Fruit fly (Drosophila melanogaster): ENCODE data around the gene Upf2.

The Upf2 gene

DNA sequence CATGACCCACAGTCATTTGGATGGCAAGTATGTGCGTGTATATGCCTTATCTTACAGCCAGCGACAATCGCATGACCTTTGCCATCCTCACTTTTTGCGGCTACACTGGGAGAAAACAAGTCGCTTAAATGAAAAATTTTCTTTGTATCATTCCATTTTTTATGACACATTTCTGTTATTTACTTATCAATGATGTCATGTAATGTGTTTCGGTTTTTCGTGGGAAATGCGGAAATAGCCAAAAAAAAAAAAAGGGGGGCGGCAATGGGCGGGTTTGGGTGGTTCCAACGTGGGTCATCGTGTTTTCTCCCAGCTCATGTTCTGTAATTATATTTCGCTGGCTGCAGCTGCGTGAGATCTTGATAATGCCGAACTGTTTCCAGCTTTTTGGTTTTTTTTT, 4.9 kb upstream of the Upf2 start:
- TF ChIP-seq psq (optimal IDR thresholded peaks at IDR 0.05) (no peak), Myc (optimal IDR thresholded peaks at IDR 0.05) (no peak), Sin3A (optimal IDR thresholded peaks at IDR 0.05) (no peak), ttk (optimal IDR thresholded peaks at IDR 0.05) (no peak), insv (optimal IDR thresholded peaks at IDR 0.05) (no peak), h (optimal IDR thresholded peaks at IDR 0.05) (no peak)

DNA sequence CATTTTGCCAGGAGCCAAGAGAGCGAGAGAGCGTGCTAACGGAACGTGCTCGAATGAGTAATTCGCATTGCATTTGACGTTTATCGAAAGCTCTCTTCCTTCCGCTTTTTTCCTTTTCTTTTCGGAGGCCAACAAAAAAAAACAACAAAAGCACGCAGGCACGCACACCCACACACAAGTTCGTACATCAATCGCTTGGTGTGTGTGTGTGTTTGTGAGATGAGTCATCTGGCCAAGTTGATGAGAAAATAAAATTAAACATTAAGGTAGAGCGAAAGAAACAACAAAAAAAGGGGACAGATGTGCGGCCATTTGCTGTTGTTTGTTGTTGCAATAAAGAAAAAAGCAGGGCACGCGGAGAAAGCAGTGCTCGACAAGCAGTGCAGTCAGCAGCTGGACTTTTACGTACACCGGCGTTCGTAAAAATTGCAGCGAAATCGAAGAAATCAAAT, 12.0 kb downstream of the Upf2 start:
- TF ChIP-seq Myc (optimal IDR thresholded peaks at IDR 0.05), result no peak
- TF ChIP-seq ttk (optimal IDR thresholded peaks at IDR 0.05), result no peak
- TF ChIP-seq Sin3A (optimal IDR thresholded peaks at IDR 0.05), result no peak
- TF ChIP-seq psq (optimal IDR thresholded peaks at IDR 0.05), result no peak
- TF ChIP-seq h (optimal IDR thresholded peaks at IDR 0.05), result no peak
- no peak for TF ChIP-seq insv (optimal IDR thresholded peaks at IDR 0.05)

DNA sequence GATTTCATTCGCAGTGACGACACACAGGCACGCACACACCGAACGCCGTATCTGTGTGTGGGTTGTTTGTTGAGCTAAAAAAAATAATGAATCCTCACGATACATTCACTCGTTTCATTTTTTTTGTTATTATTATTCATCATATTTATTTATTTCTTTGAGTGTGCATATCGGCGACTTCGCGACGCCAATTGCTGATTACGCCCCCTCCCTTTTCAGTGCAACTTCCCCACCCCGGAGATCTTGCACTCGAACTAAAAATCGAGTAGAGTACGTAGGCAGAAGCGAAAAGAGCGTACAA, 13.1 kb downstream of the Upf2 start:
- no peak for TF ChIP-seq psq (optimal IDR thresholded peaks at IDR 0.05)
- no peak for TF ChIP-seq h (optimal IDR thresholded peaks at IDR 0.05)
- no peak for TF ChIP-seq insv (optimal IDR thresholded peaks at IDR 0.05)

DNA sequence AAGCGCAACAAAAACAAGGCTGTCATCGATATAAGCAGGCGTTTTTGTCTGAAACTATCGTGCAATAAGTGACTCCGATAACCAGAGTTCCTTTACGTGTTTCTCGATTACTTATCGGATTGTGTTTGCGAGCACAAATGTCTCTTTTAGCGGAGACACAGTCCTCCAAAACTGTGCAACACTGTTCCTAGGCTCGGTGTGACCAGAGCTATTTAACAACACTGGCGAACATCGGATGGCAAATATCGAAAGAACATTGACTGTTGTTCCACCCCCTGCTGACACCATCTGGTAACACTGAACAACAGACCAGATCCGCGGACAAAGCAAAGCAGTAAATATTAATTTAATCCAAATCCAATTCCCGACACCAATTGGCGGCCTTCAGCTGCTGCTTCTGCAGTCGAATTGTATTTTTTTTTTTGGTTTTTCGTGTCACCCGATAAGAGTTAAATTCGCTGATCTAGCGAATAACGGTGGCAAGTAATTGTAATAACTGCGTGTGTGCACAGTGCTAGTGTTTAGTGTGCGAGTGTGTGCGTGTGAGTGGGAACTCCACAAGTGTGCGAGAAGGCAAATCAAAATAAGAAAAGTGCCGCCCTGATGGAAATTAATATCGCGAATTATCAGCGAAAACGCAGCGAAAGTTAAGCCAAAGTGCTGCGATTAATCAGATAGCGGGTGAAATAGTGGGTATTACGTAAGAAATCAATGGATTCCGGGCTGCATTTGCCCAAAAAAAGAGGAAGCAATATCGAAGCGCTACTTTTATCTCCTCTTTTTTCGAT, 13.7 kb downstream of the Upf2 start, which contains the start of gene mys:
mys (plus strand) TSS at position 254 of the 788 bp plus-strand sequence.
- no peak for TF ChIP-seq Sin3A (optimal IDR thresholded peaks at IDR 0.05)
- TF ChIP-seq Myc (optimal IDR thresholded peaks at IDR 0.05), result no peak

DNA sequence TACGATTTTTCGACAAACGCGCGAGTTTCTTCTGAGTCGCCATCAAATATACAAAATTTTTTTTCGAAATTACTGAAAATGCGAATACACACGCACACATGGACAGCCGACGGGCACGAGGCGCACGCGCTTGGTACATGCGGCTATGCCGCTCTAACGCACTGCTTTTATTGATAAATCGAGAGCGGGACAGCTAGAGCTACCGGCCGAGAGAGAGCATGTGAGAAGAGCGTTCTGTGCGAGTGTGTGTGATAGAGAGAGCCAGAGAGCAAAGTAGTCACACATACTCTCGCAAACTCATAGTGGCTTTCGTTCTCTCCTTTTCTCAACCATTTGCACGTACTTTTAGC, 14.4 kb downstream of the Upf2 start:
- TF ChIP-seq Sin3A (optimal IDR thresholded peaks at IDR 0.05), result no peak
- no peak for TF ChIP-seq Myc (optimal IDR thresholded peaks at IDR 0.05)
- no peak for TF ChIP-seq h (optimal IDR thresholded peaks at IDR 0.05)
- no peak for TF ChIP-seq insv (optimal IDR thresholded peaks at IDR 0.05)
- no peak for TF ChIP-seq psq (optimal IDR thresholded peaks at IDR 0.05)
- no peak for TF ChIP-seq ttk (optimal IDR thresholded peaks at IDR 0.05)

DNA sequence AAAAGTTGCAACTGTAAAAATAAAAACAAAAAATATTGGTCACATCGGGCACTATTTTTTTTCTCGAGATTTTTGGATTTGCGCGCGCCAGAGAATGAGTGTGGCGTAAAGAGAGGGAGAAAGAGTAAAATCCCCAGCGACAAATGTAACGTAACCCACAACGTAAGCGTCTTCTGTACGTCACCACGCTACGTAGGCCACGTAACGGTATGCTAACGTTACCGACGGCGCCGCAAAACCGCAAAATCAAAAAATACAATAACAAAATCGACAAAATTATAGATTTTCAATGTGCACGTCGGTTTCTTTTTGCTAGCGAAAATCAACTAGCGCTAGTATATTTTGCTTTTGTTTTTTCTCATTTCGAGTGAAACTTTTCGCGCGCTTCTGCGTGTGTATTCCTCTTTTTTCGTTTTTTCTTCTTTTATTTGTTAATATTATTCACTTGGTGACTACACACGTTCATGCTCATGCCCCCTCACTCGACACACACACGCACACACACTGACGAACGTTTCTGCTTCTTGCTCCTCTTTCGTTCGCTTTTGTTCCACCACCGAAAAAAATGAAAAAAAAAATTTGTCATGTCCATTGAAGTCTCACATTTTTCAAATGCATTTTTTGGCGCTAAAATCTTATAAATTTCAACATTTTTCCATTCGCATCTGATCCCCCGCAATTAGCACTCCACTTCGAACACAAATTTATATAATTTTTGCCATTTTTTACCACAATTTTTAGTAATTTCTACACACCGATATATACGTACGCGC, 14.9 kb downstream of the Upf2 start:
- TF ChIP-seq insv (optimal IDR thresholded peaks at IDR 0.05), result no peak
- TF ChIP-seq Myc (optimal IDR thresholded peaks at IDR 0.05), result no peak
- no peak for TF ChIP-seq Sin3A (optimal IDR thresholded peaks at IDR 0.05)
- TF ChIP-seq ttk (optimal IDR thresholded peaks at IDR 0.05), result no peak
- no peak for TF ChIP-seq psq (optimal IDR thresholded peaks at IDR 0.05)
- TF ChIP-seq h (optimal IDR thresholded peaks at IDR 0.05), result no peak

DNA sequence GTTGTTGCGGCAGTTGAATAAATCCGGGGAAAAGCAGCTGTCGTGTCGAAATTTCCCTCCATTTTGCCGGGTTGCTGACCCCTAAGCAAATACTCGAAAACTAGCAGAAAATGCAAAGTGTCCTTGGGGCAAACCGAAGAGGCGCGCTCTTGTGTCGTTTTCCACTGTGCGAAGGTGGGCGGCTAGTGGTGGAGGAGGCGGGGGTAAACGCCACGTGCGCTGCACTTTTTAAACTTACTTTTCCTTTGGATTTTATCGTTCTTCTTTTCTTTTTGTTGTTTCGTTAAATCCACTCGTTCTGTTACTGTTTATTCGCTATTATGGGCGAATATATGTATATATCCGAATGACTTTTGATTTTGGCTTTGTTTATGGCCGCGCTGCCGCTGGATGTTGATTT, 15.6 kb downstream of the Upf2 start:
- TF ChIP-seq Sin3A (optimal IDR thresholded peaks at IDR 0.05), result no peak
- TF ChIP-seq ttk (optimal IDR thresholded peaks at IDR 0.05), result peak; percentile 51

DNA sequence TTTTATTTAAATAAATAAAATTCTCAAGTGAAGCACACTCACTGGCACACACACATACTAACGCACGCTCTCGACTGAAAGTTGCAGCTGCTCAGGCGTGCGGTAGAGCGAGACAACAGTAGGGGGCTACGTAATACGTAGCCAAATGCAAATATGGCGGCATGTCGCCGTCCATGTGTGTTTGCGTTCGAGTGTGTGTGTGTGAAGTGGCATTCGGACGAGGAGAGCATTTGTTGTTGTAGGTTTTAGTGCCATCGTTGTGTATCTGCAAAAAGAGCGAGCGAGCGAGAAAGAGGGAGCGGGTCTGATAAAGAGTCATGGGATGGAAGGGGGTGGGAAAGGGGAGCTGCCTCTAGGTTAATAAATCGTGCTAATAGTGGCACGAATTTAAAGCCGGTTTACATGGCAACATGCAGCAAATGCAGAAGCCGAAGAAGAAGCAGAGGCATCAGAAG, 16.8 kb downstream of the Upf2 start:
- no peak for TF ChIP-seq Myc (optimal IDR thresholded peaks at IDR 0.05)
- no peak for TF ChIP-seq insv (optimal IDR thresholded peaks at IDR 0.05)
- no peak for TF ChIP-seq psq (optimal IDR thresholded peaks at IDR 0.05)
- TF ChIP-seq Sin3A (optimal IDR thresholded peaks at IDR 0.05), result no peak
- TF ChIP-seq ttk (optimal IDR thresholded peaks at IDR 0.05), result no peak
- no peak for TF ChIP-seq h (optimal IDR thresholded peaks at IDR 0.05)

DNA sequence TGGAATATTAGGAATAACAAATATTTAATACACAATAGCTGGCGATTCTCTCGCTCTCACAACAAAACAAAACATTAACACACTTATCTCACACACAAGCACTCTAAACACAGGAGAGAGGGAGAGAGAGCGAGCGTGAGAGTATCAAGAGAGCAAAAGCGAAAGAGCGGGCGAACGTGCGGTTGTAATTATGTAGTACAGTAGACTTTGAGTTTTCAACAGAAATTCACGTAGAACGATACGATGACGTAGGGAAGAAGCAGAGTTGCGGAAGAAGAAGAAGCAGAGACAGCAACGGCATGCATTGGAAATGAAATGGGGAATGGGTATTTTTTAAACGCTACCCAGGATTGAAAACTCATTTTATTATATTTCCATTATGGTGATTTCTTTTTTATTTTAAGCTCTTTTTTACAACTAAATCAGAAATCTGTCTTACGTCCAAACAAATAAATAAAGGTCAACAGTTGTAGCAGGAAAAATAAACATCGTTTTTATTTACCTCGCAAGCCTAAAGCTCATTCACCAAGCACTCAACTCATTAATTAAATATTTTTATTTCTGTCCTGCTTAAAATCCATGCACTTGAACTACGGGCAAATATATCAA, 17.3 kb downstream of the Upf2 start:
- TF ChIP-seq h (optimal IDR thresholded peaks at IDR 0.05) (no peak), Myc (optimal IDR thresholded peaks at IDR 0.05) (no peak), psq (optimal IDR thresholded peaks at IDR 0.05) (no peak), Sin3A (optimal IDR thresholded peaks at IDR 0.05) (no peak), ttk (optimal IDR thresholded peaks at IDR 0.05) (no peak), insv (optimal IDR thresholded peaks at IDR 0.05) (no peak)

DNA sequence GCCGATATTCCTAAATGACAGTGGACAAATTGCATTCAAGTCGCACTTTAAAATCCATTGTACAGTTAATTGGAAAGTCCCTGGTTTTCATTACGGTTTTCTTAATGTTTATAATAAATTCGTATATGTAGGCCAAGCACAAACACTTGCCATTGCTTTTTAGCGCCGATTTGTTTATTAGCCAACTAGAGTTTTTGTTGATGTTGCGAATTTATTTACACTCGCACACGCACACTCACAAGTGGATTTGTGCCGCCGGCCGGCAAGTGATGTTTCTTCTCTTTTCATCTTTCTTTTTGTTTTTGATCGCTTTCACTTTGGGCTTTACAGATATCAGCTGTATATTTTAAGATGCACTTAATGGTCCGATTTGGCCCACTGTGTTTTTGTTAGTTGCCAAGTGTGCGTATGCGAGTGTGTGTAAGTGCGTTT, 18.0 kb downstream of the Upf2 start:
- TF ChIP-seq insv (optimal IDR thresholded peaks at IDR 0.05) (no peak), Sin3A (optimal IDR thresholded peaks at IDR 0.05) (no peak), h (optimal IDR thresholded peaks at IDR 0.05) (no peak), psq (optimal IDR thresholded peaks at IDR 0.05) (no peak), Myc (optimal IDR thresholded peaks at IDR 0.05) (no peak), ttk (optimal IDR thresholded peaks at IDR 0.05) (no peak)

DNA sequence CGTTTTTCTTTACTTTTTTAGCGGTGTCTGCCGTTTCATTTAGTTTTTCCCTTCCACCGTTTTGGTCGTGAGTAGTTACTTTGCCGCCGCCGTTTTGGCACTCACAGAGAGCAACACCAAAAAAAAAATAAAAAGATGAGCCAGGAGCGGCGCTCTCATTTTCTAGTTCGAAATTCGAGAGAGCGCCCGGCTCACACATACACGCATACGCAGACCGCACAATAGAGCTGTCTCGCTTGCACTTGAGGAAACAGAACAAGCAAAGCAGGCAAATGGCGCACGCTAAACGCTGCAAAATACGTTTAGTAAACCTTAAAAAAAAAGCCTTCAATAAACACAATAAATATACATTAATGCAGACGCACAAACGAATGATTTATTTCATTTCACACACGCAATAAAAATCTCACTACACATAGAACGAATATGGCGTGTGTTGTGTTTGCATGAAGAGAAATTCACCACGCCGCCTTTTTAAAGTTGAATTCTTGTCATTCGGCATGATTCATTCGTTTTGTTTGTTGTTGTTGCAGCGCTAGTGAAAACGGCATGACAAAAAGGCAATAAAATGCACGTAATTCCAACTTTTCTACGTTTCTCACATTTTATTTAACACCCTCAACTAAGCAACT, 18.6 kb downstream of the Upf2 start:
- TF ChIP-seq Sin3A (optimal IDR thresholded peaks at IDR 0.05), result no peak
- TF ChIP-seq Myc (optimal IDR thresholded peaks at IDR 0.05), result no peak
- no peak for TF ChIP-seq h (optimal IDR thresholded peaks at IDR 0.05)
- no peak for TF ChIP-seq psq (optimal IDR thresholded peaks at IDR 0.05)
- no peak for TF ChIP-seq insv (optimal IDR thresholded peaks at IDR 0.05)
- no peak for TF ChIP-seq ttk (optimal IDR thresholded peaks at IDR 0.05)

DNA sequence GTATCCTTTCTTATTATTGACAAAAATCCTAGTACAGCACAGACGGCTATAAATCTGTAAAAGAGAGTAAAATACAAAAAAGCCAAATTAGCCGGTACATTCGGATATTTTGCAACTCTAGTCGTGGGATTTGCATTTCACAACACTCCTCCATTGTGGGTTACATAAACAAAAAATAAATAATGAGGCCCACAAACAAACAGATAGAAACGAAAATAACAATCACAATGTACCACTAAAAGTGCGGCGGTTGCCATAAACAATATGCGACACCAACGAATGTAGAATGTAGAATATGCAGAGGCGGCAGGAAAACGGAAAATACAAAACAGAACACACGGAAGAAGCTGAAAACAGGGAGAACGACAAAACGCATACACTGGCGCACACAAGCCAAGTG, 19.2 kb downstream of the Upf2 start:
- no peak for TF ChIP-seq insv (optimal IDR thresholded peaks at IDR 0.05)
- no peak for TF ChIP-seq h (optimal IDR thresholded peaks at IDR 0.05)
- no peak for TF ChIP-seq ttk (optimal IDR thresholded peaks at IDR 0.05)
- TF ChIP-seq psq (optimal IDR thresholded peaks at IDR 0.05), result no peak
- no peak for TF ChIP-seq Myc (optimal IDR thresholded peaks at IDR 0.05)
- no peak for TF ChIP-seq Sin3A (optimal IDR thresholded peaks at IDR 0.05)

All from Kc167 (cell line).